Fruit fly (Drosophila melanogaster) whole organism: Measurements from ENCODE around the gene CG2641.

Experiments used
- CG8478 ChIP-seq: fragments of >200 bp; optimal IDR thresholded peaks from 2 replicates; lab custom pipeline; 2018; ENCODE audit warnings: inconsistent platforms
- Dll ChIP-seq: fragments of >200 bp; optimal IDR thresholded peaks from 2 replicates; lab custom pipeline; 2017
- pan ChIP-seq: fragments of >200 bp; optimal IDR thresholded peaks from 2 replicates; lab custom pipeline; 2017
- psq ChIP-seq: fragments of >200 bp; optimal IDR thresholded peaks from 2 replicates; lab custom pipeline; 2017
- usp ChIP-seq: fragments of >200 bp; optimal IDR thresholded peaks from 2 replicates; lab custom pipeline; 2017; ENCODE audit warnings: missing biosample characterization, missing genetic modification characterization, mixed read lengths

- TF ChIP-seq psq (lab: Kevin White, UChicago) (no peak), pan (lab: Kevin White, UChicago) (no peak), usp (GFP tag; lab: Kevin White, UChicago) (no peak), Dll (no peak), CG8478 (lab: Kevin White, UChicago) (no peak)
Measured at dm6 chr3R:7787899-7788298, 6.0 kb upstream of the CG2641 start, which contains the start of gene CG18748.
